Fruit fly (Drosophila melanogaster): Measurements from ENCODE around the gene CG34376.

The CG34376 gene

DNA sequence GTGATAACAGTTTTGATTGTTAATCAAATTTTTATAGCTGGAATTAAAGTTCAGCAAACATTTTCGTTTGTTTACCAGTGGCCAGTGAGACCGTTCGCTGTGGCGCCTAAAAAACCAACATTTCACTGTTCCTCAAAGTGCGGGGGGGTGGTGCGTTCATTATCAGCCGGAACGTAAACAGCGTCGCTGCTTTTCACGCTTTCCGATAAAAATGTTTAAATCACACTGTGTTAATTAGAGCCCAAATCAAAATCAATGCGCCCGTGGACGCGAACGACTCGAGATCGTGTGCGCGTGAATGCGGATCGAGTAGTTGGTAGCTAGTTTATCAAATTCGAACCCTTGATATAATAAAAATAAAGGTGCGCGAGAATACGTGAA, at the start of gene CG34376 (continued):
- TF ChIP-seq NC2α (GFP tag; optimal IDR thresholded peaks at IDR 0.05) (no peak), ci (GFP tag; IDR thresholded peaks at IDR 0.05) (peak; percentile 77; the same call in 1 of the 3 replicates), Atf3 (GFP tag; optimal IDR thresholded peaks at IDR 0.05) (no peak), nmo (GFP tag; optimal IDR thresholded peaks at IDR 0.05) (peak; percentile 58), CG10274 (GFP tag; optimal IDR thresholded peaks at IDR 0.05) (no peak), CG12391 (tag; optimal IDR thresholded peaks at IDR 0.05) (peak; percentile 69), ab (GFP tag; optimal IDR thresholded peaks at IDR 0.05) (no peak), org-1 (GFP tag; optimal IDR thresholded peaks at IDR 0.05) (no peak), eve (GFP tag; optimal IDR thresholded peaks at IDR 0.05) (no peak), Hsf (GFP tag; optimal IDR thresholded peaks at IDR 0.05) (no peak), Dad (GFP tag; optimal IDR thresholded peaks at IDR 0.05) (no peak), Mad (GFP tag; optimal IDR thresholded peaks at IDR 0.05) (peak; percentile 9), nau (GFP tag; optimal IDR thresholded peaks at IDR 0.05) (peak; percentile 29), nerfin-2 (GFP tag; IDR thresholded peaks at IDR 0.05; ENCODE audit: partially characterized antibody) (no peak), so (GFP tag; IDR thresholded peaks at IDR 0.05) (no peak), Ptx1 (GFP tag; IDR thresholded peaks at IDR 0.05) (peak; percentile 36; the same call in 1 of the 2 replicates), oc (tag; optimal IDR thresholded peaks at IDR 0.05) (peak; percentile 21), pan (optimal IDR thresholded peaks at IDR 0.05) (no peak), pan (GFP tag; optimal IDR thresholded peaks at IDR 0.05 in 1 of 2, IDR thresholded peaks at IDR 0.05 in 1 of 2) (peak in 1 of 2 experiments; percentile 56), CG15011 (GFP tag; optimal IDR thresholded peaks at IDR 0.05) (no peak), cg (GFP tag; optimal IDR thresholded peaks at IDR 0.05) (no peak), Tbp (GFP tag; optimal IDR thresholded peaks at IDR 0.05) (no peak), Kr (GFP tag; optimal IDR thresholded peaks at IDR 0.05) (no peak), C15 (GFP tag; IDR thresholded peaks at IDR 0.05) (no peak), Neu2 (GFP tag; optimal IDR thresholded peaks at IDR 0.05; ENCODE audit: borderline replicate concordance) (no peak), lola (GFP tag; optimal IDR thresholded peaks at IDR 0.05) (peak in 1 of 3 experiments; percentile 7)

DNA sequence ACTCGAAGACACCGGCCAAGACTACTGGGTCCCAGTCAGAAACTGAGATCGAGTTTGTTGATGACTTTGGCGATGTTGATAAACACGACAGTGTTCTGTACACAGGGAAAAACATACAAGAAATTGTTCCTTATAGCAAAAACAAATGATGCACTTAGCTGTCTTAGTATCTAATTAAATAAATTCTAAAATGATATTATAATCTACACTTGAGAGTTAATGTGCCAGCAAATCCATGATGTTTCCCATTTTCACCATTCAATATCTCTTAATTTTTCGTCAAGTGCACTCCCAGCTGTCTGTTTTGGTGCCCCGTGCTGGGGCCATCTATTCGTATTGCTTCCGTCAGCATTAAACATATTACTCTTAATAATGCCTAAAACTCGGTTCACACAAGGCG, 47.7 kb upstream of the CG34376 start:
- TF ChIP-seq fd64A (GFP tag; optimal IDR thresholded peaks at IDR 0.05) (no peak), CG34422 (GFP tag; IDR thresholded peaks at IDR 0.05) (peak; percentile 63; the same call in 1 of the 3 replicates), CG10321 (GFP tag; IDR thresholded peaks at IDR 0.05) (no peak), nmo (GFP tag; optimal IDR thresholded peaks at IDR 0.05) (peak; percentile 34), pb (GFP tag; optimal IDR thresholded peaks at IDR 0.05) (no peak), CG31224 (GFP tag; IDR thresholded peaks at IDR 0.05) (peak; percentile 42; the same call in 1 of the 2 replicates), CG1792 (GFP tag; optimal IDR thresholded peaks at IDR 0.05) (no peak), HmgD (GFP tag; optimal IDR thresholded peaks at IDR 0.05) (no peak), CG17829 (tag; optimal IDR thresholded peaks at IDR 0.05) (peak; percentile 6), Doc2 (GFP tag; IDR thresholded peaks at IDR 0.05) (no peak), run (tag; optimal IDR thresholded peaks at IDR 0.05) (no peak), sqz (GFP tag; optimal IDR thresholded peaks at IDR 0.05) (no peak), D19A (tag; optimal IDR thresholded peaks at IDR 0.05) (no peak), cas (GFP tag; IDR thresholded peaks at IDR 0.05) (no peak), Sox102F (GFP tag; optimal IDR thresholded peaks at IDR 0.05) (no peak), ftz-f1 (GFP tag; optimal IDR thresholded peaks at IDR 0.05) (no peak), CG8924 (tag; optimal IDR thresholded peaks at IDR 0.05) (peak; percentile 19), CG9215 (GFP tag; IDR thresholded peaks at IDR 0.05) (peak; percentile 26; the same call in 1 of the 2 replicates), Gsc (GFP tag; IDR thresholded peaks at IDR 0.05) (no peak), CG11695 (GFP tag; IDR thresholded peaks at IDR 0.05) (peak; percentile 51; the same call in 1 of the 3 replicates), CG12942 (GFP tag; optimal IDR thresholded peaks at IDR 0.05) (no peak), CG10979 (tag; optimal IDR thresholded peaks at IDR 0.05) (peak; percentile 42), CG32532 (GFP tag; IDR thresholded peaks at IDR 0.05) (peak; percentile 75), vvl (GFP tag; IDR thresholded peaks at IDR 0.05) (peak; percentile 67; the same call in 1 of the 2 replicates), sc (optimal IDR thresholded peaks at IDR 0.05) (no peak), sc (GFP tag; optimal IDR thresholded peaks at IDR 0.05) (no peak), ind (GFP tag; optimal IDR thresholded peaks at IDR 0.05) (peak; percentile 25), CG4282 (GFP tag; optimal IDR thresholded peaks at IDR 0.05) (no peak)
